Worm (Caenorhabditis elegans) whole organism, young adult: ENCODE data around the gene F43C11.12.

Experiments used
- C17E4.6 ChIP-seq: fragments of 200-800 bp; sonication (Bioruptor generic); IDR thresholded peaks from 2 replicates; pipeline ENCODE4 v1.3.6; 2022; ENCODE audit warnings: missing genetic modification reagents, missing genetic modification characterization, missing compliant biosample characterization
- F22D6.2 ChIP-seq: sonication (generic microtip); optimal IDR thresholded peaks from 2 replicates; lab custom pipeline; 2016; ENCODE audit warnings: mild to moderate bottlenecking, missing genetic modification characterization, missing compliant biosample characterization
- F33H1.4 ChIP-seq: fragments of 200-800 bp; sonication (Bioruptor generic); IDR thresholded peaks from 2 replicates; pipeline ENCODE4 v1.3.6; 2022; ENCODE audit warnings: missing genetic modification reagents, missing genetic modification characterization, missing compliant biosample characterization
- F49E8.2 ChIP-seq: sonication (generic microtip); optimal IDR thresholded peaks from 3 replicates; lab custom pipeline; 2017; ENCODE audit warnings: missing genetic modification characterization, mild to moderate bottlenecking, missing compliant biosample characterization, antibody characterized with exemption, moderate library complexity; ENCODE audit not compliant: insufficient read depth
- F57A8.1 ChIP-seq: fragments of 200-800 bp; sonication (Bioruptor generic); optimal IDR thresholded peaks from 2 replicates; lab custom pipeline; 2018; ENCODE audit warnings: mild to moderate bottlenecking, missing genetic modification characterization, moderate library complexity, missing compliant biosample characterization
- Y53G8AR.9 ChIP-seq: fragments of 200-800 bp; sonication (Bioruptor generic); conservative IDR thresholded peaks from 2 replicates; pipeline ENCODE4 v1.3.6; 2022; ENCODE audit warnings: missing genetic modification reagents, missing genetic modification characterization, missing compliant biosample characterization
- ZK185.1 ChIP-seq: sonication (generic microtip); optimal IDR thresholded peaks from 2 replicates; lab custom pipeline; 2016; ENCODE audit warnings: mild to moderate bottlenecking, missing genetic modification characterization, missing compliant biosample characterization; ENCODE audit not compliant: poor library complexity, severe bottlenecking
- bed-2 ChIP-seq: fragments of 200-800 bp; sonication (Bioruptor generic); IDR thresholded peaks from 2 replicates; pipeline ENCODE4 v1.3.6; 2022; ENCODE audit warnings: missing genetic modification reagents, missing genetic modification characterization, missing compliant biosample characterization
- ceh-79 ChIP-seq: sonication (generic microtip); optimal IDR thresholded peaks from 2 replicates; lab custom pipeline; 2017; ENCODE audit warnings: mild to moderate bottlenecking, missing genetic modification characterization, missing compliant biosample characterization
- dox-1 ChIP-seq: fragments of 200-800 bp; sonication (Bioruptor generic); IDR thresholded peaks from 2 replicates; pipeline ENCODE4 v1.3.6; 2022; ENCODE audit warnings: missing genetic modification reagents, missing genetic modification characterization, missing compliant biosample characterization
- egl-18 ChIP-seq: fragments of 200-800 bp; sonication (Bioruptor generic); IDR thresholded peaks from 2 replicates; pipeline ENCODE4 v1.3.6; 2022; ENCODE audit warnings: missing genetic modification reagents, missing genetic modification characterization, missing compliant biosample characterization
- fkh-3 ChIP-seq: sonication (generic microtip); optimal IDR thresholded peaks from 2 replicates; lab custom pipeline; 2016; ENCODE audit warnings: mild to moderate bottlenecking, missing genetic modification characterization, missing compliant biosample characterization
- gei-17 ChIP-seq: fragments of 200-800 bp; sonication (Bioruptor generic); optimal IDR thresholded peaks from 2 replicates; lab custom pipeline; 2018; ENCODE audit warnings: mild to moderate bottlenecking, missing genetic modification characterization, missing compliant biosample characterization
- him-1 ChIP-seq: sonication (generic microtip); optimal IDR thresholded peaks from 2 replicates; lab custom pipeline; 2016; ENCODE audit warnings: missing genotype, missing genetic modification reagents, missing genetic modification characterization, missing compliant biosample characterization
- hmg-1.2 ChIP-seq: fragments of 200-800 bp; sonication (Bioruptor generic); IDR thresholded peaks from 2 replicates; pipeline ENCODE4 v1.3.6; 2022; ENCODE audit warnings: missing genetic modification reagents, missing genetic modification characterization, missing compliant biosample characterization
- hmg-20 ChIP-seq: fragments of 200-800 bp; sonication (Bioruptor generic); IDR thresholded peaks from 2 replicates; pipeline ENCODE4 v1.3.6; 2022; ENCODE audit warnings: missing genetic modification reagents, missing genetic modification characterization, missing compliant biosample characterization
- nfya-2 ChIP-seq: fragments of 200-800 bp; sonication (Bioruptor generic); IDR thresholded peaks from 2 replicates; pipeline ENCODE4 v1.3.6; 2022; ENCODE audit warnings: missing genetic modification reagents, missing genetic modification characterization, missing compliant biosample characterization
- rcor-1 ChIP-seq: fragments of 200-800 bp; sonication (Bioruptor generic); IDR thresholded peaks from 2 replicates; pipeline ENCODE4 v1.3.6; 2022; ENCODE audit warnings: missing genetic modification reagents, missing genetic modification characterization, missing compliant biosample characterization
- rec-8 ChIP-seq, 2 experiments: sonication (generic microtip); optimal IDR thresholded peaks; 2 replicates each; lab custom pipeline; 2016; ENCODE audit warnings: mild to moderate bottlenecking in 2 of 2, missing genetic modification characterization in 2 of 2, missing genetic modification reagents in 2 of 2, missing genotype in 2 of 2, missing biosample characterization in 1 of 2, missing compliant biosample characterization in 1 of 2, moderate library complexity in 1 of 2
- repo-1 ChIP-seq: sonication (generic microtip); optimal IDR thresholded peaks from 2 replicates; lab custom pipeline; 2017; ENCODE audit warnings: mild to moderate bottlenecking, missing genetic modification characterization, missing compliant biosample characterization
- rpc-1 ChIP-seq, 2 experiments: fragments of 150-350 bp in 1 of 2; sonication (generic microtip) in 1 of 2; optimal IDR thresholded peaks; 2 replicates each; lab custom pipeline; 2014 to 2018; ENCODE audit warnings: missing biosample characterization in 1 of 2, missing genetic modification characterization in 1 of 2, missing genetic modification reagents in 1 of 2, missing genotype in 1 of 2
- sdz-38 ChIP-seq: sonication (generic microtip); optimal IDR thresholded peaks from 2 replicates; lab custom pipeline; 2016; ENCODE audit warnings: missing genotype, missing genetic modification characterization, missing compliant biosample characterization
- snpc-1.1 ChIP-seq: sonication (generic microtip); optimal IDR thresholded peaks from 2 replicates; lab custom pipeline; 2017; ENCODE audit warnings: missing genetic modification characterization, mild to moderate bottlenecking, missing compliant biosample characterization, antibody characterized with exemption, moderate library complexity, missing genotype, missing genetic modification reagents; ENCODE audit not compliant: insufficient read depth
- snpc-3.4 ChIP-seq: sonication (generic microtip); optimal IDR thresholded peaks from 2 replicates; lab custom pipeline; 2017; ENCODE audit warnings: missing genetic modification characterization, mild to moderate bottlenecking, missing compliant biosample characterization, antibody characterized with exemption, moderate library complexity, missing genotype, missing genetic modification reagents
- sptf-2 ChIP-seq: fragments of 200-800 bp; sonication (Bioruptor generic); optimal IDR thresholded peaks from 2 replicates; lab custom pipeline; 2018; ENCODE audit warnings: mild to moderate bottlenecking, missing genetic modification characterization, missing compliant biosample characterization
- tlf-1 ChIP-seq: fragments of 200-800 bp; sonication (Bioruptor generic); optimal IDR thresholded peaks from 2 replicates; lab custom pipeline; 2018; ENCODE audit warnings: mild to moderate bottlenecking, missing genetic modification characterization, missing compliant biosample characterization
- zfh-2 ChIP-seq: fragments of 200-800 bp; sonication (Bioruptor generic); conservative IDR thresholded peaks from 2 replicates; pipeline ENCODE4 v1.3.6; 2022; ENCODE audit warnings: missing genetic modification reagents, missing genetic modification characterization, missing compliant biosample characterization
- ztf-22 ChIP-seq: fragments of 200-800 bp; sonication (Bioruptor generic); optimal IDR thresholded peaks from 2 replicates; lab custom pipeline; 2018; ENCODE audit warnings: mild to moderate bottlenecking, missing genetic modification characterization, moderate library complexity, missing compliant biosample characterization
- ztf-25 ChIP-seq: fragments of 200-800 bp; sonication (Bioruptor generic); IDR thresholded peaks from 2 replicates; pipeline ENCODE4 v1.3.6; 2022; ENCODE audit warnings: missing genetic modification reagents, missing genetic modification characterization, missing compliant biosample characterization
- ztf-6 ChIP-seq: fragments of 200-800 bp; sonication (Bioruptor generic); IDR thresholded peaks from 2 replicates; pipeline ENCODE4 v1.3.6; 2022; ENCODE audit warnings: missing genetic modification reagents, missing genetic modification characterization, missing compliant biosample characterization

The F43C11.12 gene

ce11 chrII:2411555-2411954 lies 45.0 kb upstream of the F43C11.12 start:
- TF ChIP-seq rcor-1 (GFP tag; lab: Robert Waterston, UW) = no peak
- no peak for TF ChIP-seq rec-8 (tag; optimal IDR thresholded peaks at IDR 0.05; lab: Kevin White, UChicago)
- no peak for TF ChIP-seq him-1 (tag; lab: Kevin White, UChicago)
- TF ChIP-seq repo-1 (tag; lab: Kevin White, UChicago) = no peak
- no peak for TF ChIP-seq egl-18
- TF ChIP-seq ztf-22 (GFP tag; lab: Kevin White, UChicago) = no peak
- TF ChIP-seq gei-17 (GFP tag; lab: Kevin White, UChicago) = no peak
- no peak for TF ChIP-seq Y53G8AR.9
- no peak for TF ChIP-seq snpc-3.4 (tag; lab: Kevin White, UChicago)

- TF ChIP-seq sdz-38 = no peak
- 0 out of 2 replicates have a peak, but pooled peaks have one; percentile 15 for TF ChIP-seq nfya-2 (GFP tag; lab: Robert Waterston, UW)
- TF ChIP-seq zfh-2 (GFP tag; lab: Robert Waterston, UW) = peak; percentile 63
Observed at ce11 chrII:2411093-2411492, 44.6 kb upstream of the F43C11.12 start.

- TF ChIP-seq F22D6.2 (tag; lab: Kevin White, UChicago) = no peak
Observed at ce11 chrII:2403984-2404383, 37.5 kb upstream of the F43C11.12 start, which contains the start of gene F16G10.1. TSS of gene F16G10.1 (plus strand) at chrII:2404284.

- TF ChIP-seq dox-1 (GFP tag; lab: Robert Waterston, UW) = no peak
- TF ChIP-seq rec-8 (tag; optimal IDR thresholded peaks at IDR 0.05; lab: Kevin White, UChicago) = no peak
- TF ChIP-seq Y53G8AR.9 = no peak
- no peak for TF ChIP-seq hmg-20 (GFP tag; lab: Robert Waterston, UW)
- no peak for TF ChIP-seq F57A8.1 (GFP tag; lab: Kevin White, UChicago)
- TF ChIP-seq ztf-25 (GFP tag; lab: Robert Waterston, UW) = no peak
- no peak for TF ChIP-seq sptf-2
- no peak for TF ChIP-seq F49E8.2
- TF ChIP-seq tlf-1 (GFP tag; lab: Kevin White, UChicago) = no peak
- no peak for TF ChIP-seq ZK185.1 (tag; lab: Kevin White, UChicago)
- no peak for TF ChIP-seq ztf-6
- no peak for TF ChIP-seq ceh-79 (tag; lab: Kevin White, UChicago)
- no peak for TF ChIP-seq rpc-1 (optimal IDR thresholded peaks at IDR 0.05; lab: Kevin White, UChicago)
- TF ChIP-seq rpc-1 (tag; optimal IDR thresholded peaks at IDR 0.05; lab: Kevin White, UChicago) = no peak
- no peak for TF ChIP-seq hmg-1.2 (GFP tag; lab: Robert Waterston, UW)
- TF ChIP-seq snpc-1.1 = no peak
- TF ChIP-seq ztf-22 (GFP tag; lab: Kevin White, UChicago) = no peak
Observed at ce11 chrII:2399810-2400209, 33.3 kb upstream of the F43C11.12 start.

ce11 chrII:2398884-2399283 lies 32.4 kb upstream of the F43C11.12 start, which contains the start of gene F16G10.14:
TSS of gene F16G10.14 (minus strand) at chrII:2398984.
- TF ChIP-seq F33H1.4 (GFP tag; lab: Robert Waterston, UW) (no peak), C17E4.6 (GFP tag; lab: Robert Waterston, UW) (no peak), bed-2 (GFP tag; lab: Robert Waterston, UW) (no peak), fkh-3 (tag; lab: Kevin White, UChicago) (no peak)
